Worm (Caenorhabditis elegans) whole organism, L4 larva: ENCODE data around the gene Y49F6B.8.

Experiments used
- R02D3.7 ChIP-seq: fragments of 150-350 bp; sonication (generic microtip); optimal IDR thresholded peaks from 3 replicates; lab custom pipeline; 2014; ENCODE audit warnings: missing biosample characterization, missing genetic modification characterization
- ctbp-1 ChIP-seq: fragments of 200-800 bp; sonication (Bioruptor generic); IDR thresholded peaks from 2 replicates; pipeline ENCODE4 v1.3.6; 2022; ENCODE audit warnings: missing genetic modification reagents, missing genetic modification characterization, missing compliant biosample characterization
- fkh-10 ChIP-seq: fragments of 150-350 bp; optimal IDR thresholded peaks from 2 replicates; lab custom pipeline; 2014; ENCODE audit warnings: missing biosample characterization, missing genetic modification reagents, missing genetic modification characterization
- mdl-1 ChIP-seq, 2 experiments: fragments of 150-350 bp in 1 of 2; sonication (generic microtip) in 1 of 2; optimal IDR thresholded peaks; 2 replicates each; lab custom pipeline; 2014 to 2017; ENCODE audit warnings: missing biosample characterization in 2 of 2, missing genetic modification characterization in 2 of 2
- spr-3 ChIP-seq: fragments of 200-800 bp; sonication (Bioruptor generic); optimal IDR thresholded peaks from 2 replicates; lab custom pipeline; 2018; ENCODE audit warnings: mild to moderate bottlenecking, missing genetic modification characterization, missing compliant biosample characterization
- unc-62 ChIP-seq, 3 experiments: fragments of 150-350 bp in 1 of 3; sonication (generic microtip); optimal IDR thresholded peaks in 2 of 3; peaks in 1 of 3; 1 replicate in 1 of 3; 2 replicates in 2 of 3; lab custom pipeline; 2014 to 2017; ENCODE audit warnings: missing biosample characterization in 3 of 3, missing genetic modification characterization in 3 of 3, missing genetic modification reagents in 3 of 3, missing genotype in 1 of 3
- zag-1 ChIP-seq: fragments of 150-350 bp; optimal IDR thresholded peaks from 2 replicates; lab custom pipeline; 2014; ENCODE audit warnings: missing biosample characterization, missing genetic modification characterization

- TF ChIP-seq zag-1 (tag; lab: Kevin White, UChicago) (no peak), ctbp-1 (GFP tag; lab: Robert Waterston, UW) (no peak), mdl-1 (tag; optimal IDR thresholded peaks at IDR 0.05; lab: Kevin White, UChicago) (no peak), spr-3 (GFP tag; lab: Kevin White, UChicago) (no peak), unc-62 (GFP tag; optimal IDR thresholded peaks at IDR 0.05 in 1 of 2; lab: Kevin White, UChicago) (no peak), unc-62 (tag; optimal IDR thresholded peaks at IDR 0.05; lab: Kevin White, UChicago) (no peak), fkh-10 (GFP tag; lab: Kevin White, UChicago) (no peak), R02D3.7 (tag; lab: Kevin White, UChicago) (no peak)
Observed at ce11 chrII:3472817-3473216, 8.7 kb downstream of the Y49F6B.8 start, which contains the start of gene Y49F6B.6.
